Worm (Caenorhabditis elegans): ENCODE measurements around the gene flp-7.

Gene flp-7

ce11 chrX:5841060-5841642 is 44.5 kb upstream of the flp-7 start, which contains the start of gene puf-9:
puf-9 (plus strand) TSS chrX:5841592.
- TF ChIP-seq lin-13 (tag; optimal IDR thresholded peaks at IDR 0.05), result peak; percentile 93
- peak; percentile 82 for TF ChIP-seq unc-120 (tag; optimal IDR thresholded peaks at IDR 0.05; ENCODE audit: poor library complexity, severe bottlenecking)
- TF ChIP-seq nhr-2 (tag; optimal IDR thresholded peaks at IDR 0.05), result peak; percentile 68
- peak; percentile 58 for TF ChIP-seq elt-1 (tag; optimal IDR thresholded peaks at IDR 0.05; ENCODE audit: borderline replicate concordance, insufficient read depth)
- peak; percentile 93 for TF ChIP-seq unc-62 (GFP tag; optimal IDR thresholded peaks at IDR 0.05)
- TF ChIP-seq unc-39 (tag; optimal IDR thresholded peaks at IDR 0.05), result peak; percentile 80
- TF ChIP-seq nhr-12 (tag; optimal IDR thresholded peaks at IDR 0.05), result peak; percentile 32
- no peak for TF ChIP-seq ceh-43 (GFP tag; optimal IDR thresholded peaks at IDR 0.05)
- peak; percentile 99 for TF ChIP-seq mep-1 (tag; optimal IDR thresholded peaks at IDR 0.05)
- TF ChIP-seq pha-4 (tag; optimal IDR thresholded peaks at IDR 0.05), result peak; percentile 98
- TF ChIP-seq snpc-4 (tag; optimal IDR thresholded peaks at IDR 0.05), result no peak
- peak; percentile 95 for TF ChIP-seq ceh-39 (tag; optimal IDR thresholded peaks at IDR 0.05)
- peak; percentile 9 for TF ChIP-seq mab-5 (tag; optimal IDR thresholded peaks at IDR 0.05)
- TF ChIP-seq zip-8 (tag; optimal IDR thresholded peaks at IDR 0.05), result peak; percentile 61
- TF ChIP-seq ham-2 (GFP tag; optimal IDR thresholded peaks at IDR 0.05), result peak; percentile 55
- TF ChIP-seq hlh-1 (tag; optimal IDR thresholded peaks at IDR 0.05), result peak; percentile 87
- TF ChIP-seq cnd-1 (tag; optimal IDR thresholded peaks at IDR 0.05), result peak; percentile 79
- TF ChIP-seq bed-3 (GFP tag; optimal IDR thresholded peaks at IDR 0.05), result no peak
- peak; percentile 94 for TF ChIP-seq nhr-237 (tag; optimal IDR thresholded peaks at IDR 0.05)
- TF ChIP-seq nhr-76 (tag; optimal IDR thresholded peaks at IDR 0.05), result peak; percentile 15
- peak; percentile 53 for TF ChIP-seq ces-1 (GFP tag; optimal IDR thresholded peaks at IDR 0.05)
- peak; percentile 82 for TF ChIP-seq sptf-1 (tag; optimal IDR thresholded peaks at IDR 0.05)
- no peak for TF ChIP-seq ceh-83 (GFP tag; optimal IDR thresholded peaks at IDR 0.05)
- TF ChIP-seq lsy-2 (tag; optimal IDR thresholded peaks at IDR 0.05), result peak; percentile 85
- no peak for TF ChIP-seq flh-1 (GFP tag; optimal IDR thresholded peaks at IDR 0.05)
- peak; percentile 83 for TF ChIP-seq drap-1 (GFP tag; optimal IDR thresholded peaks at IDR 0.05)
- TF ChIP-seq mls-2 (tag; optimal IDR thresholded peaks at IDR 0.05), result peak; percentile 86
- TF ChIP-seq M03D4.4 (tag; optimal IDR thresholded peaks at IDR 0.05), result peak; percentile 36
- TF ChIP-seq sem-2 (GFP tag; optimal IDR thresholded peaks at IDR 0.05), result no peak
- peak; percentile 80 for TF ChIP-seq ztf-11 (tag; optimal IDR thresholded peaks at IDR 0.05)
- no peak for TF ChIP-seq blmp-1 (tag; optimal IDR thresholded peaks at IDR 0.05)
- peak; percentile 64 for TF ChIP-seq tbx-8 (GFP tag; optimal IDR thresholded peaks at IDR 0.05)
- peak; percentile 77 for TF ChIP-seq elt-3 (tag; optimal IDR thresholded peaks at IDR 0.05)

- TF ChIP-seq ces-1 (GFP tag; optimal IDR thresholded peaks at IDR 0.05) (peak; percentile 36), elt-1 (tag; optimal IDR thresholded peaks at IDR 0.05; ENCODE audit: borderline replicate concordance, insufficient read depth) (no peak)
Observed at ce11 chrX:5847268-5847667, 38.4 kb upstream of the flp-7 start.

- TF ChIP-seq mep-1 (tag; optimal IDR thresholded peaks at IDR 0.05) (no peak), nhr-12 (tag; optimal IDR thresholded peaks at IDR 0.05) (no peak), unc-39 (tag; optimal IDR thresholded peaks at IDR 0.05) (no peak), cnd-1 (tag; optimal IDR thresholded peaks at IDR 0.05) (no peak), lin-13 (tag; optimal IDR thresholded peaks at IDR 0.05) (no peak), mab-5 (tag; optimal IDR thresholded peaks at IDR 0.05) (no peak), unc-120 (tag; optimal IDR thresholded peaks at IDR 0.05; ENCODE audit: poor library complexity, severe bottlenecking) (no peak), ztf-11 (tag; optimal IDR thresholded peaks at IDR 0.05) (no peak), pha-4 (tag; optimal IDR thresholded peaks at IDR 0.05) (no peak), mls-2 (tag; optimal IDR thresholded peaks at IDR 0.05) (no peak), ham-2 (GFP tag; optimal IDR thresholded peaks at IDR 0.05) (no peak), drap-1 (GFP tag; optimal IDR thresholded peaks at IDR 0.05) (no peak), elt-3 (tag; optimal IDR thresholded peaks at IDR 0.05) (no peak)
Observed at ce11 chrX:5848703-5849102, 37.0 kb upstream of the flp-7 start, which contains the start of gene atat-2. atat-2 (plus strand) TSS chrX:5849100.

DNA sequence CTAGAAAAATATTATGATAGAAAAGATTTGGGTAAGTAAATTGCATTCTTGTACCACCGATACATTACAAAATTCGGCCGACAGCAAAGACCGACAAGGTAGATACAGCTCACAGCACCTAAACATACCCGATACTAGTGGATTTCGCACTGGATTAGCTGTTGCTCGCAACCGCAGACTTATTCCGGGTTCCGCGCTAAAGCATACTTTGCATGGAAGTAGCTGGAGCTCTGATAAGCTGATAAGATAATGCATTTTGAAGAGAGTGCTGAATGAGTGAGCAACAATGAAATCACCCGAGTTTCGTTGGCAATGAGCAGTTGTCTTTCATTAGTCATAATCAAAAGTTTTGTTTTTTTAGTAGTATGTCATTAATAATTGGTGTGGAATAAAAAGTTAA is 35.2 kb upstream of the flp-7 start:
- TF ChIP-seq ham-2 (GFP tag; optimal IDR thresholded peaks at IDR 0.05) (no peak), ztf-11 (tag; optimal IDR thresholded peaks at IDR 0.05) (no peak), unc-62 (GFP tag; optimal IDR thresholded peaks at IDR 0.05) (no peak), nhr-76 (tag; optimal IDR thresholded peaks at IDR 0.05) (no peak), unc-120 (tag; optimal IDR thresholded peaks at IDR 0.05; ENCODE audit: poor library complexity, severe bottlenecking) (no peak), nhr-237 (tag; optimal IDR thresholded peaks at IDR 0.05) (no peak), ceh-39 (tag; optimal IDR thresholded peaks at IDR 0.05) (no peak), nhr-12 (tag; optimal IDR thresholded peaks at IDR 0.05) (no peak), sem-2 (GFP tag; optimal IDR thresholded peaks at IDR 0.05) (no peak), ceh-43 (GFP tag; optimal IDR thresholded peaks at IDR 0.05) (no peak), ceh-83 (GFP tag; optimal IDR thresholded peaks at IDR 0.05) (no peak), bed-3 (GFP tag; optimal IDR thresholded peaks at IDR 0.05) (no peak), pha-4 (tag; optimal IDR thresholded peaks at IDR 0.05) (no peak), snpc-4 (tag; optimal IDR thresholded peaks at IDR 0.05) (no peak), tbx-8 (GFP tag; optimal IDR thresholded peaks at IDR 0.05) (no peak)
